Fruit fly (Drosophila melanogaster): Measurements from ENCODE around the gene CG2694.

The CG2694 gene

DNA sequence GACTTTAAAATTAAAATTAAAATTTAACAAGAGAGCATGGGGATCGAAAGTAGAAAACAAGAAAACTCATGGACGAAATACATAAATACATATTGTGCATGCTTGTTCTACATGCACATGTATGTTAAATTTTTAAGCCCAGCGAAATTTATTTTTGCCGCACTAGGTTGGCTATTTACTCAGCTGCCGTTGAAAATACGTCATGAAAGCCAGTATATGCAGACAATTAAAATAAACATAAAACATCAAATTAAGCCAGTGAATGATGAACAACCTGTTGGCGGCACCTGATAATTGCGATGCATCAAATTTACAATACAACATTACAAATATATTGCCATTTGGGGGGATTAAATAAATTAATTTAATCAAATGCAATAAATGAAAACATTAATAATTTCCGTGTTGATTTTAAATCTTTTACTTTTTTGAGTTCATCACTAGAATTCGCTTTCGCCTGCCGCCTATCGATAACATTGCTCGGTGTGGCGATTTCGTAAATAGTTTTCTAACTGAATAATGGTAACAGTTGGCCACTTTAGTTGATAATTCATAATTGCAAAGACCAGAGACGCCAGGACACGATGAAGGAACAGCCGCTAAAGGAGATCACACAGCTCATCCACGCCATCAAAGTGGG, 9.6 kb upstream of the CG2694 start, which contains the start of gene eIF2Bbeta:
Gene eIF2Bbeta, plus strand, starts transcription at position 438 of the 640 bp plus-strand sequence.
- TF ChIP-seq CG14014 (GFP tag; IDR thresholded peaks at IDR 0.05): no peak
- TF ChIP-seq ro (GFP tag; IDR thresholded peaks at IDR 0.05): no peak
- no peak for TF ChIP-seq CG2889 (GFP tag; IDR thresholded peaks at IDR 0.05)
- TF ChIP-seq prd (optimal IDR thresholded peaks at IDR 0.05): no peak
- 0 out of 3 replicates have a peak, but pooled peaks have one; percentile 30 for TF ChIP-seq prd (GFP tag; IDR thresholded peaks at IDR 0.05)
- peak; percentile 56 for TF ChIP-seq MESR4 (GFP tag; optimal IDR thresholded peaks at IDR 0.05)
- TF ChIP-seq slbo (GFP tag; IDR thresholded peaks at IDR 0.05): 0 out of 2 replicates have a peak, but pooled peaks have one; percentile 3
- no peak for TF ChIP-seq da (GFP tag; optimal IDR thresholded peaks at IDR 0.05)
- TF ChIP-seq kni (GFP tag; optimal IDR thresholded peaks at IDR 0.05): no peak
- 0 out of 2 replicates have a peak, but pooled peaks have one; percentile 21 for TF ChIP-seq Scr (GFP tag; IDR thresholded peaks at IDR 0.05; ENCODE audit: partially characterized antibody)
- 0 out of 3 replicates have a peak, but pooled peaks have one; percentile 20 for TF ChIP-seq Doc3 (GFP tag; IDR thresholded peaks at IDR 0.05; ENCODE audit: partially characterized antibody)
- peak; percentile 17; the same call in 1 of the 2 replicates for TF ChIP-seq sna (GFP tag; IDR thresholded peaks at IDR 0.05; ENCODE audit: partially characterized antibody)
- 0 out of 2 replicates have a peak, but pooled peaks have one; percentile 16 for TF ChIP-seq Rfx (GFP tag; IDR thresholded peaks at IDR 0.05)
- peak; percentile 3 for TF ChIP-seq Myb (GFP tag; optimal IDR thresholded peaks at IDR 0.05)
- TF ChIP-seq CG2199 (GFP tag; IDR thresholded peaks at IDR 0.05): no peak
- TF ChIP-seq esg (GFP tag; conservative IDR thresholded peaks at IDR 0.05): 0 out of 2 replicates have a peak, but pooled peaks have one; percentile 14
- TF ChIP-seq HLH4C (GFP tag; IDR thresholded peaks at IDR 0.05; ENCODE audit: partially characterized antibody): 0 out of 3 replicates have a peak, but pooled peaks have one; percentile 16
- TF ChIP-seq pan (optimal IDR thresholded peaks at IDR 0.05): no peak
- TF ChIP-seq pan (GFP tag; optimal IDR thresholded peaks at IDR 0.05 in 1 of 2, IDR thresholded peaks at IDR 0.05 in 1 of 2): peak in 1 of 2 experiments; percentile 9
- no peak for TF ChIP-seq CG8290 (GFP tag; optimal IDR thresholded peaks at IDR 0.05)
- TF ChIP-seq CG8290 (tag; optimal IDR thresholded peaks at IDR 0.05): peak in 1 of 2 experiments; percentile 15
- TF ChIP-seq amos (GFP tag; IDR thresholded peaks at IDR 0.05; ENCODE audit: partially characterized antibody): peak; percentile 45
- no peak for TF ChIP-seq YL-1 (GFP tag; optimal IDR thresholded peaks at IDR 0.05)
- peak; percentile 64 for TF ChIP-seq Ets65A (GFP tag)
- TF ChIP-seq CG15514 (GFP tag; optimal IDR thresholded peaks at IDR 0.05): peak; percentile 27
- TF ChIP-seq pzg (GFP tag; optimal IDR thresholded peaks at IDR 0.05): peak; percentile 4
- TF ChIP-seq CG13296 (GFP tag; optimal IDR thresholded peaks at IDR 0.05): no peak
- no peak for TF ChIP-seq CG11398 (GFP tag; optimal IDR thresholded peaks at IDR 0.05)
- TF ChIP-seq Dref (GFP tag; IDR thresholded peaks at IDR 0.05): peak; percentile 62
- TF ChIP-seq Sry-δ (GFP tag; optimal IDR thresholded peaks at IDR 0.05): peak; percentile 39
- peak; percentile 60 for TF ChIP-seq BEAF-32 (GFP tag; optimal IDR thresholded peaks at IDR 0.05)
- peak; percentile 46; the same call in 1 of the 3 replicates for TF ChIP-seq row (GFP tag; IDR thresholded peaks at IDR 0.05)
- TF ChIP-seq Hr3 (GFP tag; optimal IDR thresholded peaks at IDR 0.05): no peak
- TF ChIP-seq Dll (GFP tag; IDR thresholded peaks at IDR 0.05; ENCODE audit: partially characterized antibody): 0 out of 4 replicates have a peak, but pooled peaks have one; percentile 30
- TF ChIP-seq gfzf (GFP tag; optimal IDR thresholded peaks at IDR 0.05): peak; percentile 31
- TF ChIP-seq CG1603 (tag; optimal IDR thresholded peaks at IDR 0.05): peak; percentile 5
- TF ChIP-seq MBD-R2 (GFP tag; IDR thresholded peaks at IDR 0.05): peak; percentile 44; the same call in 1 of the 2 replicates
- peak; percentile 87 for TF ChIP-seq Sry-β (GFP tag; optimal IDR thresholded peaks at IDR 0.05)

DNA sequence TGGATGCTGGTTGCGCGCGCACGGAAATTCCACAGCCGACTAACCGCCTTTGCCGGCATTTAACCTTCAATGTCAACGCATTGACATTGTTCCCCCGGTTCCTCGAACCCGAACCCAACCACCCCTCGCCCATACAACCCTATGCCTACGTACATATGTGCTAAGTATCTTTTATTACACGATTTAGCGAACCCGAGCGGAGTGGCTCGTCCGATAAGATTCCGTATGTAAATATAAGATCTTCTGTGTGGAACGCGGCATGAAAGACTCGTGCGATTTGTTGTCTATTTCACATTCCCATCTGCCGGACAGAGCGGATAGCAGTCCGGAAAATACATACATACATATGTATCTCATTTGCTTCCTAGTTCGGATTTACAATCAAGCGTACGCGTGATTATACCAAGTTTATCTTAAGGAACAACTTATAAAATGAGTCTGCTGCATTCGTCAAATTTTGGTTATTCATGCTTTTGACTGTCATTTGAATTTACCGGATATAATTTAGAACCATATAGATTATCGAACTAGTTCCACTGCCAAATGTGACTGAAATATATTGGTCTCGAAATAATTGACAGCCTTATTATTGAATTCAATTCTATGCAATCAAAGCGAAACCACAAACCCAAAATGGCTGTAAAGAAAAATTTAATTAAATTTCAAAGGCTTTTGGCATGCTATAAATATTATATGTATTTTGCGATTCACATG, 6.3 kb upstream of the CG2694 start, which contains the start of gene CG2680:
Gene CG2680, minus strand, starts transcription at position 51 of the 714 bp plus-strand sequence.
- peak; percentile 33 for TF ChIP-seq Deaf1 (tag; optimal IDR thresholded peaks at IDR 0.05)
- no peak for TF ChIP-seq CG4404 (GFP tag; IDR thresholded peaks at IDR 0.05)
- TF ChIP-seq CG15601 (tag; optimal IDR thresholded peaks at IDR 0.05): peak; percentile 55
- TF ChIP-seq ac (GFP tag; optimal IDR thresholded peaks at IDR 0.05): no peak
- no peak for TF ChIP-seq CG34422 (GFP tag; IDR thresholded peaks at IDR 0.05)
- peak; percentile 64 for TF ChIP-seq Med (GFP tag)
- peak; percentile 3 for TF ChIP-seq stwl (tag; optimal IDR thresholded peaks at IDR 0.05)
- no peak for TF ChIP-seq bowl (GFP tag; IDR thresholded peaks at IDR 0.05)
- TF ChIP-seq CG15514 (GFP tag; optimal IDR thresholded peaks at IDR 0.05): peak; percentile 98
- TF ChIP-seq ERR (GFP tag; optimal IDR thresholded peaks at IDR 0.05): peak; percentile 39
- TF ChIP-seq crol (GFP tag; IDR thresholded peaks at IDR 0.05): 0 out of 2 replicates have a peak, but pooled peaks have one; percentile 34
- no peak for TF ChIP-seq cato (GFP tag; optimal IDR thresholded peaks at IDR 0.05; ENCODE audit: borderline replicate concordance)
- TF ChIP-seq Ets97D (GFP tag; optimal IDR thresholded peaks at IDR 0.05): peak; percentile 41
